Worm (Caenorhabditis elegans) whole organism, L4 larva: ENCODE data around the gene F38A1.15.

ENCODE experiments used
- T20F7.1 ChIP-seq: fragments of 200-800 bp; sonication (Bioruptor generic); optimal IDR thresholded peaks from 2 replicates; lab custom pipeline; 2018; ENCODE audit warnings: mild to moderate bottlenecking, missing genetic modification characterization, missing compliant biosample characterization
- T26A8.4 ChIP-seq: fragments of 200-800 bp; sonication (Bioruptor generic); IDR thresholded peaks from 2 replicates; pipeline ENCODE4 v1.3.6; 2022; ENCODE audit warnings: missing genetic modification characterization, missing compliant biosample characterization
- Y105C5A.15 ChIP-seq: fragments of 200-800 bp; sonication (Bioruptor generic); IDR thresholded peaks from 2 replicates; pipeline ENCODE4 v1.3.6; 2022; ENCODE audit warnings: missing genetic modification characterization, missing compliant biosample characterization
- ZK337.2 ChIP-seq: fragments of 200-800 bp; sonication (Bioruptor generic); IDR thresholded peaks from 2 replicates; pipeline ENCODE4 v1.3.6; 2022; ENCODE audit warnings: missing genetic modification reagents, missing genetic modification characterization, missing compliant biosample characterization
- aha-1 ChIP-seq: fragments of 150-350 bp; peaks from one replicate; lab custom pipeline; 2014; ENCODE audit warnings: missing biosample characterization, missing genetic modification characterization
- arid-1 ChIP-seq: fragments of 200-800 bp; sonication (Bioruptor generic); conservative IDR thresholded peaks from 2 replicates; pipeline ENCODE4 v1.3.6; 2022; ENCODE audit warnings: missing genetic modification reagents, missing genetic modification characterization, missing compliant biosample characterization
- ceh-28 ChIP-seq: fragments of 150-350 bp; optimal IDR thresholded peaks from 2 replicates; lab custom pipeline; 2014; ENCODE audit warnings: missing biosample characterization, missing genetic modification reagents, missing genetic modification characterization
- ceh-32 ChIP-seq: sonication (generic microtip); optimal IDR thresholded peaks from 2 replicates; lab custom pipeline; 2016; ENCODE audit warnings: mild to moderate bottlenecking, missing genetic modification characterization, missing compliant biosample characterization; ENCODE audit not compliant: poor library complexity
- ces-1 ChIP-seq: fragments of 150-350 bp; sonication (generic microtip); optimal IDR thresholded peaks from 4 replicates; lab custom pipeline; 2014; ENCODE audit warnings: missing biosample characterization, missing genetic modification reagents, missing genetic modification characterization
- cey-2 ChIP-seq: sonication (generic microtip); optimal IDR thresholded peaks from 3 replicates; lab custom pipeline; 2017; ENCODE audit warnings: missing genetic modification characterization, mild to moderate bottlenecking, missing compliant biosample characterization, antibody characterized with exemption, borderline replicate concordance; ENCODE audit not compliant: insufficient read depth
- daf-16 ChIP-seq, 3 experiments: sonication (generic microtip); optimal IDR thresholded peaks; 2 replicates each; lab custom pipeline; 2016 to 2017; ENCODE audit warnings: missing genetic modification characterization in 3 of 3, missing genetic modification reagents in 3 of 3, mild to moderate bottlenecking in 2 of 3, missing compliant biosample characterization in 2 of 3, missing biosample characterization in 1 of 3, moderate library complexity in 1 of 3
- daf-8 ChIP-seq: fragments of 200-800 bp; sonication (Bioruptor generic); IDR thresholded peaks from 2 replicates; pipeline ENCODE4 v1.3.6; 2022; ENCODE audit warnings: missing genetic modification characterization, missing compliant biosample characterization
- dmd-6 ChIP-seq: fragments of 200-800 bp; sonication (Bioruptor generic); IDR thresholded peaks from 2 replicates; pipeline ENCODE4 v1.3.6; 2022; ENCODE audit warnings: missing genetic modification reagents, missing genetic modification characterization, missing compliant biosample characterization
- dmd-8 ChIP-seq: fragments of 200-800 bp; sonication (Bioruptor generic); IDR thresholded peaks from 2 replicates; pipeline ENCODE4 v1.3.6; 2022; ENCODE audit warnings: missing genetic modification characterization, missing compliant biosample characterization
- gei-8 ChIP-seq: fragments of 200-800 bp; sonication (Bioruptor generic); optimal IDR thresholded peaks from 2 replicates; lab custom pipeline; 2018; ENCODE audit warnings: mild to moderate bottlenecking, missing genetic modification characterization, missing compliant biosample characterization
- hlh-11 ChIP-seq: fragments of 200-800 bp; sonication (Bioruptor generic); optimal IDR thresholded peaks from 2 replicates; lab custom pipeline; 2018; ENCODE audit warnings: mild to moderate bottlenecking, missing genetic modification characterization, missing compliant biosample characterization
- jun-1 ChIP-seq: fragments of 150-350 bp; optimal IDR thresholded peaks from 2 replicates; lab custom pipeline; 2014; ENCODE audit warnings: missing biosample characterization, missing genetic modification reagents, missing genetic modification characterization
- lsy-2 ChIP-seq, 2 experiments: fragments of 150-350 bp in 1 of 2; sonication (generic microtip) in 1 of 2; optimal IDR thresholded peaks; 2 replicates each; lab custom pipeline; 2014 to 2017; ENCODE audit warnings: missing biosample characterization in 2 of 2, missing genetic modification characterization in 2 of 2
- madf-5 ChIP-seq, 2 experiments: fragments of 200-800 bp; sonication (Bioruptor generic); IDR thresholded peaks; 2 replicates each; pipeline ENCODE4 v1.3.6; 2022; ENCODE audit warnings: missing compliant biosample characterization in 2 of 2, missing genetic modification characterization in 2 of 2
- madf-9 ChIP-seq: fragments of 200-800 bp; sonication (Bioruptor generic); conservative IDR thresholded peaks from 2 replicates; pipeline ENCODE4 v1.3.6; 2022; ENCODE audit warnings: missing genetic modification reagents, missing genetic modification characterization, missing compliant biosample characterization
- mes-2 ChIP-seq: sonication (generic microtip); optimal IDR thresholded peaks from 2 replicates; lab custom pipeline; 2016; ENCODE audit warnings: missing genotype, mild to moderate bottlenecking, missing genetic modification characterization, missing compliant biosample characterization; ENCODE audit not compliant: poor library complexity, severe bottlenecking
- nhr-111 ChIP-seq: fragments of 200-800 bp; sonication (Bioruptor generic); optimal IDR thresholded peaks from 2 replicates; lab custom pipeline; 2018; ENCODE audit warnings: mild to moderate bottlenecking, missing genetic modification characterization, missing compliant biosample characterization
- nhr-25 ChIP-seq: sonication (generic microtip); optimal IDR thresholded peaks from 2 replicates; lab custom pipeline; 2017; ENCODE audit warnings: missing genetic modification characterization, mild to moderate bottlenecking, missing compliant biosample characterization, antibody characterized with exemption, moderate library complexity, borderline replicate concordance; ENCODE audit not compliant: insufficient read depth
- nhr-28 ChIP-seq: fragments of 150-350 bp; optimal IDR thresholded peaks from 2 replicates; lab custom pipeline; 2014; ENCODE audit warnings: missing biosample characterization, missing genetic modification characterization
- pha-4 ChIP-seq, 2 experiments: fragments of 150-350 bp in 1 of 2; fragments of 200-800 bp in 1 of 2; sonication (Bioruptor generic) in 1 of 2; IDR thresholded peaks in 1 of 2; optimal IDR thresholded peaks in 1 of 2; 2 replicates each; pipeline versions ENCODE4 v1.3.6 to Lab custom; 2014 to 2022; ENCODE audit warnings: missing genetic modification characterization in 2 of 2, missing genetic modification reagents in 2 of 2, missing biosample characterization in 1 of 2, missing compliant biosample characterization in 1 of 2
- php-3 ChIP-seq: fragments of 200-800 bp; sonication (Bioruptor generic); IDR thresholded peaks from 2 replicates; pipeline ENCODE4 v1.3.6; 2022; ENCODE audit warnings: missing genetic modification reagents, missing genetic modification characterization, missing compliant biosample characterization
- pqm-1 ChIP-seq: sonication (generic microtip); optimal IDR thresholded peaks from 2 replicates; lab custom pipeline; 2017; ENCODE audit warnings: missing biosample characterization, missing genetic modification characterization
- saeg-2 ChIP-seq: fragments of 200-800 bp; sonication (Bioruptor generic); IDR thresholded peaks from 2 replicates; pipeline ENCODE4 v1.3.6; 2022; ENCODE audit warnings: missing genetic modification reagents, missing genetic modification characterization, missing compliant biosample characterization
- skn-1 ChIP-seq: fragments of 150-350 bp; optimal IDR thresholded peaks from 2 replicates; lab custom pipeline; 2014; ENCODE audit warnings: missing biosample characterization, missing genetic modification characterization
- unc-62 ChIP-seq, 3 experiments: fragments of 150-350 bp in 1 of 3; sonication (generic microtip); optimal IDR thresholded peaks in 2 of 3; peaks in 1 of 3; 1 replicate in 1 of 3; 2 replicates in 2 of 3; lab custom pipeline; 2014 to 2017; ENCODE audit warnings: missing biosample characterization in 3 of 3, missing genetic modification characterization in 3 of 3, missing genetic modification reagents in 3 of 3, missing genotype in 1 of 3
- vab-7 ChIP-seq: fragments of 200-800 bp; sonication (Bioruptor generic); IDR thresholded peaks from 2 replicates; pipeline ENCODE4 v1.3.6; 2022; ENCODE audit warnings: missing genetic modification reagents, missing genetic modification characterization, missing compliant biosample characterization
- zfp-2 ChIP-seq: sonication (generic microtip); optimal IDR thresholded peaks from 2 replicates; lab custom pipeline; 2016; ENCODE audit warnings: mild to moderate bottlenecking, missing genetic modification characterization, missing compliant biosample characterization
- zfp-3 ChIP-seq: fragments of 200-800 bp; sonication (Bioruptor generic); conservative IDR thresholded peaks from 2 replicates; pipeline ENCODE4 v1.3.6; 2022; ENCODE audit warnings: missing genetic modification reagents, missing genetic modification characterization, missing compliant biosample characterization
- ztf-11 ChIP-seq: fragments of 150-350 bp; optimal IDR thresholded peaks from 2 replicates; lab custom pipeline; 2014; ENCODE audit warnings: missing biosample characterization, missing genetic modification characterization

Gene F38A1.15

DNA sequence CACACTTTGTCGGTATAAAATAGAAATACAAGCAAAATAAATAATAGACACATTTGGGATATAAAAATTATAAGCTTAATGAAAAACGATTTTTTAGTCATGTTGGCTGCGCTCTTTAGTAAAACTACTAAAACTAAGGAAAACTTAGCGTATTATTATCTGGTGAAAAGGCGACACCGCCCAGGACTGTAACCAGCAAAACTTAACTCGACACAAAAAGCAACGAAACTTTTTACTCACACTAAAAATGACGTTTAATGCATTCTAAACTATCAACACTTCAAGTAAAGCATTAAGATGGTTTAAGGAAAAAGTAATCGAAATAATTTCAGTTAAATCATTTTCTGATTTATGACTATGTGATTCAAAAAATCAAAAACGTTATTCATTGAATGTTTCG is 12.4 kb upstream of the F38A1.15 start, which contains the start of gene clec-167:
clec-167 (minus strand) TSS at position 101 of the 400 bp plus-strand sequence.
- TF ChIP-seq unc-62 (GFP tag; optimal IDR thresholded peaks at IDR 0.05 in 1 of 2; lab: Kevin White, UChicago) (peak in 1 of 2 experiments; percentile 1), unc-62 (tag; optimal IDR thresholded peaks at IDR 0.05; lab: Kevin White, UChicago) (no peak), daf-8 (GFP tag; lab: Robert Waterston, UW) (no peak)

DNA sequence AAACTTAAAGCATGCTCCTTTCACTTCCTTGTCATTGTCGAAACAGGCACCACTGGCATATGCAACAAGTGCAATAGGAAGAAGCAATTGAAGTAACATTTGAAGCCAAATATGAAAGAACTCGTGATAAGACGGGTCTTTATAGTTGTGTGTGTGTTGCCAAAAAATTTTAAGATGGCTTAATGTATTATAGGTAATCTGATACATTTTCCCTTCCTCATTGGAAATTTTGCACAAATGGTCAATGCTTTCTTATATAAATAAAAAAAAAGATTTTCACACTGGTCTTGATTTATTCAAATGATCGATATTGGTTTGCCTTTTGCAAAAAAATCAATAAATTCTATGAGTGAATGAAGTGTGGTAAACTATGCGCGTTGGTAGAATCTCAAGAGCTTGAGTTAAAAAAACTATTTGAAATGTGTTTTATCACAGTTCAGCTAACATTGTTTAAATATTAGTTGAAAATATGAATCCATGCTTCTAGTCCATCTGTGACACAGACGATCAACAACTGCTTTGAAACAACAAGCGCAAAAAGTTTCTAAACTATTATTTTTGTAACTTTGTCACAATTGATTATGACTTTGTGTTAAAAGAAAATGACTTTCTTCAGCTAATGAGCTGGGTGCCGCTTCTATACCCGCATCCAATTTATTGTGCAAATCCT is 8.2 kb upstream of the F38A1.15 start, which contains the start of the genes clec-166 and F38A1.6:
clec-166 (minus strand) TSS at position 101 of the 670 bp plus-strand sequence.
F38A1.6 (plus strand) TSS at position 620 of the 670 bp plus-strand sequence.
- TF ChIP-seq mes-2 (tag; lab: Kevin White, UChicago), result no peak
- TF ChIP-seq madf-5 (GFP tag; IDR thresholded peaks at IDR 0.05; lab: Robert Waterston, UW), result no peak
- no peak for TF ChIP-seq skn-1 (tag; lab: Kevin White, UChicago)
- TF ChIP-seq ztf-11 (tag; lab: Kevin White, UChicago), result no peak
- TF ChIP-seq ces-1 (GFP tag; lab: Kevin White, UChicago), result no peak
- TF ChIP-seq nhr-28, result no peak
- no peak for TF ChIP-seq zfp-3
- no peak for TF ChIP-seq saeg-2 (GFP tag; lab: Robert Waterston, UW)
- TF ChIP-seq ZK337.2, result no peak
- no peak for TF ChIP-seq nhr-25 (tag; lab: Kevin White, UChicago)
- no peak for TF ChIP-seq gei-8 (GFP tag; lab: Kevin White, UChicago)
- TF ChIP-seq jun-1 (tag; lab: Kevin White, UChicago), result no peak
- no peak for TF ChIP-seq php-3 (GFP tag; lab: Robert Waterston, UW)
- no peak for TF ChIP-seq ceh-32 (tag; lab: Kevin White, UChicago)
- no peak for TF ChIP-seq vab-7
- no peak for TF ChIP-seq pqm-1 (tag; lab: Kevin White, UChicago)

DNA sequence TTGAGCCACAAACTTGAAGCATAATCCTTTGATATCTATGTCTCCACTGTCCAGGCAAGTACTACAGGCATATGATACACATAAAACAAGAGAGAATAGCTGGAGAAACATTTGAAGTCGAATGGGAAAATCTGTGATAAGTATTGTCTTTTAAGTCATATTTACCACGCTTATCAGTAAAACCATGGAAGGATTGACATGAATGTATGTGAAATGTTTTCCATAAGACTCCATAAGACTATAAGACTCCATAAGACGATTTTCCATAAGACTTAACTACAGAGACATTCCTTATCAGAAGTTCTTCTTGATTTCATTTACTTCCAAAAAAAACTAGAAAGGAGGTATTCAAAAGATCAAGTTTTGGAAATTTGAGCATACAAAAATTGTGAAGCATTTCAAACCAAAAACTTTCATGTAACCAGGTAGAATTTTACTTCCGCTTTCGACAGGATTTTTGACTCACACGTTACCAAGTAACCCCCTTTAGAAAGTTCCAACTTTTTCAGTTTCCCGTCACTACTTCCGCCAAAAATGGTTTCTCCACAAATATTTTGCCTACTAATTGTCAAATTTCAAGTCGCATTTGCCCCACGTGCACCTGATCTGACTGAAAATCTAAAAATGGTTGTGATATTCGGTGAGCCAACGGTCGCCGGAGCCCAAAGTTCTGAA is 3.7 kb upstream of the F38A1.15 start, which contains the start of the genes clec-165 and F38A1.11:
clec-165 (minus strand) TSS at position 125 of the 675 bp plus-strand sequence.
F38A1.11 (plus strand) TSS at position 625 of the 675 bp plus-strand sequence.
- TF ChIP-seq lsy-2 (tag; optimal IDR thresholded peaks at IDR 0.05; lab: Kevin White, UChicago) (no peak), cey-2 (tag; lab: Kevin White, UChicago) (no peak), daf-16 (GFP tag; optimal IDR thresholded peaks at IDR 0.05; lab: Kevin White, UChicago) (no peak), daf-16 (tag; optimal IDR thresholded peaks at IDR 0.05; lab: Kevin White, UChicago) (peak; percentile 34), aha-1 (peak; percentile 8), arid-1 (GFP tag; lab: Robert Waterston, UW) (no peak), Y105C5A.15 (no peak), dmd-6 (GFP tag; lab: Robert Waterston, UW) (peak; percentile 51), nhr-28 (peak; percentile 27), hlh-11 (tag; lab: Kevin White, UChicago) (no peak)

DNA sequence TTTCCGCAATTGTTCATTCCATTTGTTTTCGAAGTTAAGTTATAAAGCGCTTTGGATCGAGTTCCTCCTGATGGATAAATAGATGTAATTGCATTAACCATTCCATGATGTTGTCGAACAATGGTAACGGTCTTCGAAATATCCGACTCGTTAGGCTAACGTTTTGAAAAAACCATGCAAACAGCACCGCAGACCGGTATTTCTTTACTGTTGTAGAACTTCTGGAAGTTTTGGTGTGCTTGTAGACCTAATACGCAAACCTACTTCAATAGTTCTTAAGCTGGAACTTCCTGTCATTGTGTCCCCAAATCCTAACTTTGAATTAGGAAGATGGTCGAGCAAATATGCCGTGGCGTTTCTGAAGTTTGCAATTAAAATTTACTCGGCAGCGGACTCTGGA is 2.0 kb upstream of the F38A1.15 start, which contains the start of gene F38A1.9:
F38A1.9 (minus strand) TSS at position 101 of the 400 bp plus-strand sequence.
- TF ChIP-seq madf-9 (GFP tag; lab: Robert Waterston, UW), result no peak
- TF ChIP-seq zfp-2 (tag; lab: Kevin White, UChicago), result no peak
- no peak for TF ChIP-seq ceh-28 (tag; lab: Kevin White, UChicago)
- TF ChIP-seq lsy-2 (tag; optimal IDR thresholded peaks at IDR 0.05; lab: Kevin White, UChicago), result no peak
- TF ChIP-seq T26A8.4 (GFP tag; lab: Robert Waterston, UW), result no peak
- no peak for TF ChIP-seq nhr-111 (GFP tag; lab: Kevin White, UChicago)
- TF ChIP-seq T20F7.1 (GFP tag; lab: Kevin White, UChicago), result no peak
- no peak for TF ChIP-seq dmd-8 (GFP tag; lab: Robert Waterston, UW)
- TF ChIP-seq pha-4 (GFP tag; IDR thresholded peaks at IDR 0.05; lab: Robert Waterston, UW), result no peak
- no peak for TF ChIP-seq pha-4 (tag; optimal IDR thresholded peaks at IDR 0.05; lab: Kevin White, UChicago)
